Fruit fly (Drosophila melanogaster) whole organism, embryonic: ENCODE measurements around the gene mat.

Source experiments
- Asciz ChIP-seq: fragments of 200-800 bp; sonication (Bioruptor generic); optimal IDR thresholded peaks from 2 replicates; lab custom pipeline; 2017; ENCODE audit warnings: missing biosample characterization, mild to moderate bottlenecking, missing genetic modification characterization, missing genetic modification reagents
- BEAF-32 ChIP-seq: fragments of 200-800 bp; sonication (Bioruptor generic); optimal IDR thresholded peaks from 3 replicates; lab custom pipeline; 2017; ENCODE audit warnings: missing biosample characterization, missing genetic modification characterization, mild to moderate bottlenecking, moderate library complexity, missing genetic modification reagents
- Bdp1 ChIP-seq: fragments of 200-800 bp; sonication (Bioruptor generic); optimal IDR thresholded peaks from 3 replicates; lab custom pipeline; 2016; ENCODE audit warnings: missing biosample characterization, missing genetic modification characterization
- CG10209 ChIP-seq: fragments of 200-800 bp; sonication (Bioruptor generic); optimal IDR thresholded peaks from 3 replicates; lab custom pipeline; 2017; ENCODE audit warnings: missing biosample characterization, mild to moderate bottlenecking, missing genetic modification characterization, missing genetic modification reagents
- CG1024 ChIP-seq: fragments of 200-800 bp; sonication (Bioruptor generic); IDR thresholded peaks from 2 replicates; pipeline ENCODE4 v1.3.6; 2022; ENCODE audit warnings: missing biosample characterization, missing genetic modification characterization
- CG12744 ChIP-seq: fragments of 200-800 bp; sonication (Bioruptor generic); optimal IDR thresholded peaks from 2 replicates; lab custom pipeline; 2016; ENCODE audit warnings: missing biosample characterization, missing genetic modification characterization
- CG13624 ChIP-seq: fragments of 200-800 bp; sonication (Bioruptor generic); optimal IDR thresholded peaks from 2 replicates; lab custom pipeline; 2016; ENCODE audit warnings: missing biosample characterization, missing genetic modification characterization
- CG13775 ChIP-seq: fragments of 200-800 bp; sonication (Bioruptor generic); optimal IDR thresholded peaks from 3 replicates; lab custom pipeline; 2017; ENCODE audit warnings: missing biosample characterization, mild to moderate bottlenecking, missing genetic modification characterization
- CG15696 ChIP-seq: fragments of 200-800 bp; sonication (Bioruptor generic); optimal IDR thresholded peaks from 2 replicates; lab custom pipeline; 2019; ENCODE audit warnings: missing biosample characterization, mild to moderate bottlenecking, missing genetic modification characterization, moderate library complexity
- CG17802 ChIP-seq: fragments of 200-800 bp; sonication (Bioruptor generic); optimal IDR thresholded peaks from 2 replicates; lab custom pipeline; 2018; ENCODE audit warnings: missing biosample characterization, mild to moderate bottlenecking, missing genetic modification characterization, moderate library complexity
- CG17912 ChIP-seq: fragments of 200-800 bp; sonication (Bioruptor generic); optimal IDR thresholded peaks from 2 replicates; lab custom pipeline; 2018; ENCODE audit warnings: missing biosample characterization, mild to moderate bottlenecking, missing genetic modification characterization
- CG18619 ChIP-seq: fragments of 200-800 bp; sonication (Bioruptor generic); optimal IDR thresholded peaks from 3 replicates; lab custom pipeline; 2017; ENCODE audit warnings: missing biosample characterization, mild to moderate bottlenecking, missing genetic modification characterization
- CG2120 ChIP-seq: fragments of 200-800 bp; sonication (Bioruptor generic); optimal IDR thresholded peaks from 3 replicates; lab custom pipeline; 2016; ENCODE audit warnings: missing biosample characterization, missing genetic modification characterization
- CG2678 ChIP-seq: fragments of 200-800 bp; sonication (Bioruptor generic); optimal IDR thresholded peaks from 3 replicates; lab custom pipeline; 2019; ENCODE audit warnings: missing biosample characterization, mild to moderate bottlenecking, missing genetic modification characterization, moderate library complexity
- CG2875 ChIP-seq: fragments of 200-800 bp; sonication (Bioruptor generic); optimal IDR thresholded peaks from 2 replicates; lab custom pipeline; 2017; ENCODE audit warnings: missing biosample characterization, mild to moderate bottlenecking, missing genetic modification characterization, missing genetic modification reagents
- CG33213 ChIP-seq: fragments of 200-800 bp; sonication (Bioruptor generic); optimal IDR thresholded peaks from 3 replicates; lab custom pipeline; 2016; ENCODE audit warnings: missing biosample characterization, missing genetic modification characterization
- CG3726 ChIP-seq: fragments of 200-800 bp; sonication (Bioruptor generic); IDR thresholded peaks from 3 replicates; pipeline ENCODE4, ENCODE4 v1.3.6; 2022; ENCODE audit warnings: missing biosample characterization, missing genetic modification characterization
- CG6254 ChIP-seq: fragments of 200-800 bp; sonication (Bioruptor generic); optimal IDR thresholded peaks from 3 replicates; lab custom pipeline; 2017; ENCODE audit warnings: mild to moderate bottlenecking, missing biosample characterization, missing genetic modification reagents, missing genetic modification characterization
- CG6689 ChIP-seq: fragments of 200-800 bp; sonication (Bioruptor generic); IDR thresholded peaks from 2 replicates; pipeline ENCODE4 v1.3.6; 2022; ENCODE audit warnings: missing biosample characterization, missing genetic modification characterization
- CG6813 ChIP-seq: fragments of 200-800 bp; sonication (Bioruptor generic); optimal IDR thresholded peaks from 2 replicates; lab custom pipeline; 2017; ENCODE audit warnings: missing biosample characterization, missing genetic modification characterization, mild to moderate bottlenecking, moderate library complexity, missing genetic modification reagents
- CG7987 ChIP-seq: fragments of 200-800 bp; sonication (Bioruptor generic); optimal IDR thresholded peaks from 2 replicates; lab custom pipeline; 2018; ENCODE audit warnings: missing biosample characterization, mild to moderate bottlenecking, missing genetic modification characterization, moderate library complexity
- CG8359 ChIP-seq: fragments of 200-800 bp; sonication (Bioruptor generic); optimal IDR thresholded peaks from 2 replicates; lab custom pipeline; 2017; ENCODE audit warnings: missing biosample characterization, mild to moderate bottlenecking, missing genetic modification characterization, borderline replicate concordance
- CG9727 ChIP-seq: fragments of 200-800 bp; sonication (Bioruptor generic); optimal IDR thresholded peaks from 3 replicates; lab custom pipeline; 2017; ENCODE audit warnings: missing biosample characterization, mild to moderate bottlenecking, missing genetic modification characterization
- CG9932 ChIP-seq: fragments of 200-800 bp; sonication (Bioruptor generic); IDR thresholded peaks from 2 replicates; pipeline ENCODE4 v1.3.6; 2022; ENCODE audit warnings: missing biosample characterization, missing genetic modification characterization
- CkIIα-i1 ChIP-seq: fragments of 200-800 bp; sonication (Bioruptor generic); IDR thresholded peaks from 2 replicates; pipeline ENCODE4 v1.3.6; 2022; ENCODE audit warnings: missing biosample characterization, missing genetic modification characterization
- CoRest ChIP-seq: fragments of 200-800 bp; sonication (Bioruptor generic); optimal IDR thresholded peaks from 3 replicates; lab custom pipeline; 2018; ENCODE audit warnings: missing biosample characterization, mild to moderate bottlenecking, missing genetic modification characterization, moderate library complexity
- Dek ChIP-seq: fragments of 200-800 bp; sonication (Bioruptor generic); optimal IDR thresholded peaks from 3 replicates; lab custom pipeline; 2019; ENCODE audit warnings: missing biosample characterization, mild to moderate bottlenecking, missing genetic modification characterization, moderate library complexity
- Dip2 ChIP-seq: fragments of 200-800 bp; sonication (Bioruptor generic); IDR thresholded peaks from 2 replicates; pipeline ENCODE4 v1.3.6; 2022; ENCODE audit warnings: missing biosample characterization, missing genetic modification characterization
- Gug ChIP-seq: fragments of 200-800 bp; sonication (Bioruptor generic); IDR thresholded peaks from 4 replicates; pipeline ENCODE4 v1.3.6; 2022; ENCODE audit warnings: missing biosample characterization, missing genetic modification characterization
- HmgD ChIP-seq: fragments of 200-800 bp; sonication (Bioruptor generic); optimal IDR thresholded peaks from 3 replicates; lab custom pipeline; 2016; ENCODE audit warnings: missing biosample characterization, missing genetic modification characterization
- Hr51 ChIP-seq, 2 experiments: fragments of 200-800 bp; sonication (Bioruptor generic); optimal IDR thresholded peaks; 2 replicates in 1 of 2; 3 replicates in 1 of 2; lab custom pipeline; 2016 to 2018; ENCODE audit warnings: missing biosample characterization in 2 of 2, missing genetic modification characterization in 2 of 2, mild to moderate bottlenecking in 1 of 2, moderate library complexity in 1 of 2
- Lim3 ChIP-seq: fragments of 200-800 bp; sonication (Bioruptor generic); IDR thresholded peaks from 2 replicates; pipeline ENCODE4 v1.3.6; 2022; ENCODE audit warnings: missing biosample characterization, missing genetic modification characterization
- Lpt ChIP-seq: fragments of >200 bp; optimal IDR thresholded peaks from 2 replicates; lab custom pipeline; 2018; ENCODE audit warnings: missing biosample characterization, missing genetic modification characterization
- NC2β ChIP-seq: fragments of 200-800 bp; sonication (Bioruptor generic); optimal IDR thresholded peaks from 2 replicates; lab custom pipeline; 2016; ENCODE audit warnings: missing biosample characterization, missing genetic modification characterization
- Six4 ChIP-seq: fragments of 200-800 bp; sonication (Bioruptor generic); optimal IDR thresholded peaks from 2 replicates; lab custom pipeline; 2016; ENCODE audit warnings: missing biosample characterization, missing genetic modification characterization
- abd-A ChIP-seq: fragments of 200-800 bp; sonication (Bioruptor generic); optimal IDR thresholded peaks from 3 replicates; lab custom pipeline; 2019; ENCODE audit warnings: missing biosample characterization, mild to moderate bottlenecking, missing genetic modification characterization, moderate library complexity
- bcd ChIP-seq: fragments of 200-800 bp; sonication (Bioruptor generic); optimal IDR thresholded peaks from 2 replicates; lab custom pipeline; 2017; ENCODE audit warnings: missing biosample characterization, mild to moderate bottlenecking, missing genetic modification characterization
- crol ChIP-seq: fragments of 200-800 bp; sonication (Bioruptor generic); IDR thresholded peaks from 2 replicates; pipeline ENCODE4 v1.3.6; 2022; ENCODE audit warnings: missing biosample characterization, missing genetic modification characterization
- da ChIP-seq: fragments of 200-800 bp; sonication (Bioruptor generic); optimal IDR thresholded peaks from 2 replicates; lab custom pipeline; 2016; ENCODE audit warnings: missing biosample characterization, missing genetic modification characterization
- dpn ChIP-seq, 2 experiments: fragments of 200-800 bp; sonication (Bioruptor generic); optimal IDR thresholded peaks; 3 replicates each; lab custom pipeline; 2016; ENCODE audit warnings: missing biosample characterization in 2 of 2, missing genetic modification characterization in 2 of 2
- fd3F ChIP-seq: fragments of 200-800 bp; sonication (Bioruptor generic); optimal IDR thresholded peaks from 2 replicates; lab custom pipeline; 2018; ENCODE audit warnings: missing biosample characterization, mild to moderate bottlenecking, missing genetic modification characterization, moderate library complexity
- ind ChIP-seq: fragments of 200-800 bp; sonication (Bioruptor generic); optimal IDR thresholded peaks from 3 replicates; lab custom pipeline; 2016; ENCODE audit warnings: missing biosample characterization, missing genetic modification characterization
- insv ChIP-seq, 2 experiments: fragments of 200-800 bp; sonication (Bioruptor generic); optimal IDR thresholded peaks; 3 replicates each; lab custom pipeline; 2016 to 2018; ENCODE audit warnings: missing biosample characterization in 2 of 2, missing genetic modification characterization in 2 of 2
- lbe ChIP-seq: fragments of 200-800 bp; sonication (Bioruptor generic); optimal IDR thresholded peaks from 2 replicates; lab custom pipeline; 2016; ENCODE audit warnings: missing biosample characterization, mild to moderate bottlenecking, missing genetic modification characterization
- mld ChIP-seq: fragments of 200-800 bp; sonication (Bioruptor generic); IDR thresholded peaks from 3 replicates; pipeline ENCODE4 v1.3.6; 2022; ENCODE audit warnings: missing biosample characterization, missing genetic modification characterization; ENCODE audit not compliant: partially characterized antibody
- onecut ChIP-seq: fragments of 200-800 bp; sonication (Bioruptor generic); IDR thresholded peaks from 2 replicates; pipeline ENCODE4 v1.3.6; 2022; ENCODE audit warnings: missing biosample characterization, missing genetic modification characterization
- sens ChIP-seq: fragments of 200-800 bp; sonication (Bioruptor generic); peaks from one replicate; lab custom pipeline; 2016; ENCODE audit warnings: missing biosample characterization, missing genetic modification characterization
- sens-2 ChIP-seq: fragments of 200-800 bp; sonication (Bioruptor generic); IDR thresholded peaks from 2 replicates; pipeline ENCODE4 v1.3.6; 2022; ENCODE audit warnings: missing biosample characterization, missing genetic modification characterization
- ssp ChIP-seq: fragments of 200-800 bp; sonication (Bioruptor generic); IDR thresholded peaks from 2 replicates; pipeline ENCODE4 v1.3.6; 2022; ENCODE audit warnings: missing biosample characterization, missing genetic modification characterization
- unc-4 ChIP-seq: fragments of 200-800 bp; sonication (Bioruptor generic); IDR thresholded peaks from 2 replicates; pipeline ENCODE4 v1.3.6; 2022; ENCODE audit warnings: missing biosample characterization, missing genetic modification characterization; ENCODE audit not compliant: partially characterized antibody
- wek ChIP-seq: fragments of 200-800 bp; sonication (Bioruptor generic); optimal IDR thresholded peaks from 3 replicates; lab custom pipeline; 2018; ENCODE audit warnings: missing biosample characterization, mild to moderate bottlenecking, missing genetic modification characterization, moderate library complexity

Gene mat

DNA sequence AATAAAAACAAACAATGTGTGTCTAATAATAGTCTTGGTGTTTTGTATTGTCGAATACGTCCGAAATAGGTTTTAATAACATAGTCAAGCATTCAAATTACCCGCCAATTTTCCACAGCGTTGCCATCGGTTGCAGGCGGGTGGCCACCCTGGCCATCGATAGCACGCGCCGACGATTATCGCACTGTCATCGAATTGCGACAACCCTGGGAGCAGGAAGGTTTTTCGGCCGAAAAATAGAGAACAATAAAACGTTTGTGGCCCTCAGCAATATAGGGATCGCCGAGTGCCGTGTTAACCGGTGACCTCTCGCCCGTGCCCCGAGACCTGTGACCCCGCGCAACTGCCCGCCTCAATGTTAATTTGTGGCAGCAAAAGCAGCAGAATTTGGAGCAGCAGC, 31.0 kb upstream of the mat start, which contains the start of gene Usp10 (continued):
- no peak; the same call in 3 of the 4 replicates for TF ChIP-seq Gug (GFP tag; lab: Robert Waterston, UW)
- no peak for TF ChIP-seq CG13624
- no peak for TF ChIP-seq ind
- no peak for TF ChIP-seq CoRest (tag; lab: Kevin White, UChicago)
- TF ChIP-seq CG10209 (GFP tag; lab: Kevin White, UChicago) = no peak
- TF ChIP-seq crol (GFP tag; lab: Robert Waterston, UW) = no peak
- no peak for TF ChIP-seq CG15696 (tag; lab: Kevin White, UChicago)
- no peak for TF ChIP-seq dpn (GFP tag; optimal IDR thresholded peaks at IDR 0.05; lab: Kevin White, UChicago)
- no peak for TF ChIP-seq ssp
- peak; percentile 58; the same call in 1 of the 3 replicates for TF ChIP-seq mld
- TF ChIP-seq Dip2 (GFP tag; lab: Robert Waterston, UW) = no peak
- TF ChIP-seq abd-A (tag; lab: Kevin White, UChicago) = no peak
- TF ChIP-seq CG3726 (GFP tag; lab: Robert Waterston, UW) = no peak
- no peak for TF ChIP-seq Six4
- TF ChIP-seq CG6689 (GFP tag; lab: Robert Waterston, UW) = no peak
- TF ChIP-seq Dek (tag; lab: Kevin White, UChicago) = no peak
- TF ChIP-seq CG7987 (GFP tag; lab: Kevin White, UChicago) = peak; percentile 33
- no peak for TF ChIP-seq sens-2 (GFP tag; lab: Robert Waterston, UW)
- TF ChIP-seq NC2β (GFP tag; lab: Kevin White, UChicago) = peak; percentile 26
- TF ChIP-seq bcd = no peak
- TF ChIP-seq CG6813 (GFP tag; lab: Kevin White, UChicago) = no peak
- TF ChIP-seq CG13775 (GFP tag; lab: Kevin White, UChicago) = no peak
- peak; percentile 4 for TF ChIP-seq CG2120
- TF ChIP-seq Asciz (GFP tag; lab: Kevin White, UChicago) = no peak
- TF ChIP-seq Hr51 (GFP tag; optimal IDR thresholded peaks at IDR 0.05; lab: Kevin White, UChicago) = no peak
- no peak for TF ChIP-seq CG17912 (GFP tag; lab: Kevin White, UChicago)
- TF ChIP-seq CG1024 (GFP tag; lab: Robert Waterston, UW) = no peak
- TF ChIP-seq da = no peak
- peak; percentile 74 for TF ChIP-seq unc-4
- TF ChIP-seq CG2678 (tag; lab: Kevin White, UChicago) = no peak
- TF ChIP-seq sens = no peak
- TF ChIP-seq fd3F = no peak
- TF ChIP-seq CG2875 (GFP tag; lab: Kevin White, UChicago) = no peak
- TF ChIP-seq CG8359 (GFP tag; lab: Kevin White, UChicago) = no peak
- TF ChIP-seq CG6254 = no peak
- no peak for TF ChIP-seq wek (GFP tag; lab: Kevin White, UChicago)
- no peak for TF ChIP-seq CG18619 (GFP tag; lab: Kevin White, UChicago)
- peak; percentile 81 for TF ChIP-seq BEAF-32 (GFP tag; lab: Kevin White, UChicago)
- no peak for TF ChIP-seq CG17802 (tag; lab: Kevin White, UChicago)
- TF ChIP-seq Lpt (GFP tag; lab: Kevin White, UChicago) = no peak
- peak; percentile 25 for TF ChIP-seq HmgD (GFP tag; lab: Kevin White, UChicago)
- TF ChIP-seq insv (GFP tag; optimal IDR thresholded peaks at IDR 0.05; lab: Kevin White, UChicago) = no peak
- no peak for TF ChIP-seq onecut (GFP tag; lab: Robert Waterston, UW)
- TF ChIP-seq CG33213 (GFP tag; lab: Kevin White, UChicago) = no peak
- no peak for TF ChIP-seq CG9932 (GFP tag; lab: Robert Waterston, UW)
- TF ChIP-seq Lim3 (GFP tag; lab: Robert Waterston, UW) = no peak
- TF ChIP-seq lbe (GFP tag; lab: Kevin White, UChicago) = no peak
- no peak for TF ChIP-seq Bdp1
- no peak for TF ChIP-seq CkIIα-i1 (GFP tag; lab: Robert Waterston, UW)
- no peak for TF ChIP-seq CG12744
- no peak for TF ChIP-seq CG9727
